Fruit fly (Drosophila melanogaster): ENCODE data around the gene CG16704.

DNA sequence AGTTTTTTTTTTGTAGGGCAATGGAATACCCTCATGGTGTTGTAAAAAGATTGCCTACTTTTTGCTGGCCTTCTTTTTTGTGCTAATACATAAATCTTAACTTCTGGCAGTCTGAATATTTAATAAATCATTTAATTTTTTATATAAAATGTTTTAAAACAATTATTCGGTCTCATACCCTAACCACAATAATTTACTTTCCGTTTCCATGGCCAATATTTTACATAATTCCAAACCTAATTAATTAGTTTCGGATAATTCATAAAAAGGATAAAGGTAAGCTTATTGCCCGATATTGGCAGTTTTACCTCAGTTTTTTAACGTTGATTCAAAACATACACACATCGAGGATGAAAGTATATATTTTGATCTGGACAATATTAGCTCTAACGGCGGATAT, 7.5 kb upstream of the CG16704 start, which contains the start of gene CG42465:
- no peak for TF ChIP-seq CG14711 (tag; optimal IDR thresholded peaks at IDR 0.05)
- TF ChIP-seq kay (GFP tag; ENCODE audit: borderline replicate concordance): no peak
- TF ChIP-seq CG7101 (tag; optimal IDR thresholded peaks at IDR 0.05): no peak
- TF ChIP-seq cic (GFP tag; optimal IDR thresholded peaks at IDR 0.05): no peak
- TF ChIP-seq CG33017 (tag; optimal IDR thresholded peaks at IDR 0.05): no peak
- TF ChIP-seq CG12768 (GFP tag; optimal IDR thresholded peaks at IDR 0.05): no peak
- no peak for TF ChIP-seq CG1620 (GFP tag; optimal IDR thresholded peaks at IDR 0.05)
- no peak for TF ChIP-seq bab1 (GFP tag; optimal IDR thresholded peaks at IDR 0.05)
- no peak for TF ChIP-seq CG5204 (GFP tag; optimal IDR thresholded peaks at IDR 0.05)
